Fruit fly (Drosophila melanogaster) whole organism, adult: ENCODE data around the gene Snx1.

Experiments
- CG11617 ChIP-seq: fragments of 200-800 bp; sonication (Bioruptor generic); optimal IDR thresholded peaks from 2 replicates; lab custom pipeline; 2017; ENCODE audit warnings: mild to moderate bottlenecking, missing biosample characterization, missing genetic modification reagents, missing genetic modification characterization
- CG7045 ChIP-seq: fragments of 200-800 bp; sonication (Bioruptor generic); optimal IDR thresholded peaks from 2 replicates; lab custom pipeline; 2017; ENCODE audit warnings: missing biosample characterization, mild to moderate bottlenecking, missing genetic modification characterization
- Clk ChIP-seq: fragments of 200-800 bp; sonication (Bioruptor generic); optimal IDR thresholded peaks from 2 replicates; lab custom pipeline; 2017; ENCODE audit warnings: missing biosample characterization, missing genetic modification characterization

- TF ChIP-seq Clk (GFP tag; lab: Kevin White, UChicago): no peak
- TF ChIP-seq CG7045: no peak
- TF ChIP-seq CG11617 (GFP tag; lab: Kevin White, UChicago): no peak
Measured at dm6 chr2L:3483672-3484071, 34.2 kb downstream of the Snx1 start.
